Worm (Caenorhabditis elegans) whole organism, L1 larva: ENCODE results near the gene mel-46.

ENCODE experiments used
- ama-1 ChIP-seq: fragments of 150-350 bp; optimal IDR thresholded peaks from 2 replicates; lab custom pipeline; 2014
- ceh-90 ChIP-seq: sonication (generic microtip); optimal IDR thresholded peaks from 2 replicates; lab custom pipeline; 2016; ENCODE audit warnings: missing genetic modification characterization, missing compliant biosample characterization
- fkh-10 ChIP-seq: sonication (generic microtip); optimal IDR thresholded peaks from 2 replicates; lab custom pipeline; 2017; ENCODE audit warnings: missing biosample characterization, missing genetic modification reagents, missing genetic modification characterization
- fos-1 ChIP-seq: fragments of 150-350 bp; optimal IDR thresholded peaks from 2 replicates; lab custom pipeline; 2014; ENCODE audit warnings: missing biosample characterization, missing genetic modification characterization
- mep-1 ChIP-seq: fragments of 150-350 bp; optimal IDR thresholded peaks from 2 replicates; lab custom pipeline; 2014; ENCODE audit warnings: missing biosample characterization, missing genetic modification characterization
- nhr-237 ChIP-seq: fragments of 150-350 bp; optimal IDR thresholded peaks from 2 replicates; lab custom pipeline; 2014; ENCODE audit warnings: missing biosample characterization, missing genetic modification characterization
- nhr-28 ChIP-seq: fragments of 150-350 bp; optimal IDR thresholded peaks from 2 replicates; lab custom pipeline; 2014; ENCODE audit warnings: missing biosample characterization, missing genetic modification characterization
- snpc-4 ChIP-seq: fragments of 150-350 bp; optimal IDR thresholded peaks from 2 replicates; lab custom pipeline; 2014; ENCODE audit warnings: missing biosample characterization, missing genetic modification characterization
- snu-23 ChIP-seq: sonication (generic microtip); optimal IDR thresholded peaks from 2 replicates; lab custom pipeline; 2016; ENCODE audit warnings: missing genetic modification characterization, missing compliant biosample characterization
- sox-4 ChIP-seq: sonication (generic microtip); optimal IDR thresholded peaks from 2 replicates; lab custom pipeline; 2016; ENCODE audit warnings: missing genetic modification characterization, missing compliant biosample characterization
- tlp-1 ChIP-seq: fragments of 150-350 bp; optimal IDR thresholded peaks from 2 replicates; lab custom pipeline; 2014; ENCODE audit warnings: missing biosample characterization, missing genetic modification characterization
- ztf-11 ChIP-seq, 2 experiments: sonication (generic microtip); optimal IDR thresholded peaks; 2 replicates each; lab custom pipeline; 2016 to 2017; ENCODE audit warnings: missing genetic modification characterization in 2 of 2, missing biosample characterization in 1 of 2, missing compliant biosample characterization in 1 of 2
- ztf-4 ChIP-seq: fragments of 150-350 bp; optimal IDR thresholded peaks from 2 replicates; lab custom pipeline; 2014; ENCODE audit warnings: missing biosample characterization, missing genetic modification characterization

DNA sequence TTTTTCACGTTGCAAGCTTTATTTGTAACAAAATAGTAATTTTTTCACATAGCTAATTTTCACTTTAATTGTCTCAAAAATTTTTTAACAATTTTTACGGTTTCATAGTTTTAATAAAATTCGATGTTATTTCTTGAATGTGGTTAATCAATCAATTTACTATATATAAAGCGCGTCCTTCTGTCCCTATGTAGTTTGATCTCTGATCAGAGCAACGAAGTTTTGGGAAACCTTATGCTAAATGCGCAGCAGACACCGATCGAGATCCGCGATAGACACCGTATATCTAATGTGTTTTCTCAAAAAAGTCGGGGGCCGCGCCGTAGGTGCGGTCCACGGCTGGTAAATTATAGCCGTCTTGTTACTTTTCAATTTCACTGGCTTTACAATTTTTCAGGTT is 25.3 kb upstream of the mel-46 start:
- TF ChIP-seq snu-23 (no peak), sox-4 (tag; lab: Kevin White, UChicago) (no peak), tlp-1 (tag; lab: Kevin White, UChicago) (no peak), ztf-4 (tag; lab: Kevin White, UChicago) (no peak), fkh-10 (GFP tag; lab: Kevin White, UChicago) (no peak), fos-1 (tag; lab: Kevin White, UChicago) (no peak), nhr-28 (tag; lab: Kevin White, UChicago) (no peak), ama-1 (lab: Kevin White, UChicago) (no peak), ztf-11 (tag; optimal IDR thresholded peaks at IDR 0.05; lab: Kevin White, UChicago) (no peak), nhr-237 (tag; lab: Kevin White, UChicago) (no peak), ceh-90 (tag; lab: Kevin White, UChicago) (no peak), mep-1 (tag; lab: Kevin White, UChicago) (no peak), snpc-4 (tag; lab: Kevin White, UChicago) (no peak)
